Worm (Caenorhabditis elegans): ENCODE data around the gene C09F12.3.

C09F12.3 gene

ce11 chrX:11076491-11076890 lies 33.8 kb upstream of the C09F12.3 start, which contains the start of gene W04G3.12:
W04G3.12 (minus strand) TSS chrX:11076801.
- TF ChIP-seq elt-3 (tag; optimal IDR thresholded peaks at IDR 0.05) (no peak), ceh-16 (tag; optimal IDR thresholded peaks at IDR 0.05) (no peak), sma-9 (GFP tag; optimal IDR thresholded peaks at IDR 0.05) (no peak), sma-9 (tag; optimal IDR thresholded peaks at IDR 0.05) (no peak), ztf-4 (tag; optimal IDR thresholded peaks at IDR 0.05) (no peak), ama-1 (optimal IDR thresholded peaks at IDR 0.05) (no peak), snpc-4 (tag; optimal IDR thresholded peaks at IDR 0.05) (no peak)

DNA sequence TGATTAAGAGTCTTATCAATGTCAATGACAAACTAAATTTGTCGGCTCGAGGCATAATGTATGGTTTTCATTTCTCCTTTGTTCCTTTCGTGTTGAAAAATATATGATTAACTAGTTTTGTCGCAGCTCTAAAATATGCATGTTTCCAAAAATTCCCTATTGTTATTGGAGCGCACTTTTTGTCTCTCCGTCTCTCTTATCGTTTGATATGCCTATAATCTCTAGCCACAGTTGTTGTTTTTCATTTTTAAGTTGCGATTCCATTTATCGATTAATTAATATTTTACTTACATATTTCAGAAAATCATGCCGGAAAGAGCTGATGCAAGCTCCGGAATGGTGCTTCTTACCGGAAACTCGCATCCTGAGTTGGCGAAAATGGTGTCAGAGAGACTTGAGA lies 30.7 kb upstream of the C09F12.3 start, which contains the start of gene W04G3.5:
W04G3.5 (plus strand) TSS at position 301 of the 400 bp plus-strand sequence.
- TF ChIP-seq mbf-1 (tag; optimal IDR thresholded peaks at IDR 0.05): no peak
- no peak for TF ChIP-seq unc-55 (GFP tag; optimal IDR thresholded peaks at IDR 0.05)
- TF ChIP-seq dmd-4 (tag; optimal IDR thresholded peaks at IDR 0.05): no peak
- no peak for TF ChIP-seq skn-1 (tag; optimal IDR thresholded peaks at IDR 0.05)
- no peak for TF ChIP-seq alr-1 (tag; optimal IDR thresholded peaks at IDR 0.05)
- no peak for TF ChIP-seq snpc-4 (tag; optimal IDR thresholded peaks at IDR 0.05)
- TF ChIP-seq Y55F3AM.14 (GFP tag; optimal IDR thresholded peaks at IDR 0.05): no peak
- no peak for TF ChIP-seq ceh-82 (tag; optimal IDR thresholded peaks at IDR 0.05)

- no peak for TF ChIP-seq aly-2 (tag; optimal IDR thresholded peaks at IDR 0.05)
- no peak for TF ChIP-seq unc-62 (GFP tag; optimal IDR thresholded peaks at IDR 0.05)
- no peak for TF ChIP-seq Y55F3AM.14 (GFP tag; optimal IDR thresholded peaks at IDR 0.05)
Measured at ce11 chrX:11072701-11073100, 30.0 kb upstream of the C09F12.3 start.

DNA sequence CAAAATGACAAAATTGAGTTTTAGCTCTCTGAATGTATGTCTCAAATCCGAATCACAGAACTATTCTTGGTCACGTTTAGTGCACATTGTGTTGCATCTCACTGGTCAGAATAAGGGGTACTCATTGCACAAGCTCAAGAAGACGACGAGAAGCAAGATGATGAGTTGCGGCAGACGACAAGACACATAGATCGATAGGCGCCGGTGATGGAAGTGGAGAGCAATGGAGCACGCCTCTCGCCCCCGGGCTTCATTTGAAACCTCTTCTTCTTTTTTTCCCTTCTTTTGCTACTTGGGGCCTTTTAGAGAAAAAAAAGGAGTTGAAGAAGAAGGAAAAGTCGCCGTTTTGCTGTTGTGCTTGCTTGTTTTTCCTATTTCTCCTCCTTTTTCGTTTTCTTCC lies 25.7 kb upstream of the C09F12.3 start, which contains the start of gene apt-9:
apt-9 (plus strand) TSS at position 194 of the 400 bp plus-strand sequence.
- TF ChIP-seq sem-4 (tag; optimal IDR thresholded peaks at IDR 0.05) (no peak), fos-1 (tag; optimal IDR thresholded peaks at IDR 0.05) (no peak), ceh-82 (tag; optimal IDR thresholded peaks at IDR 0.05) (no peak), ceh-16 (tag; optimal IDR thresholded peaks at IDR 0.05) (no peak), nhr-129 (tag; optimal IDR thresholded peaks at IDR 0.05) (peak; percentile 54), snpc-4 (tag; optimal IDR thresholded peaks at IDR 0.05) (peak; percentile 23), dmd-4 (tag; optimal IDR thresholded peaks at IDR 0.05) (no peak), lin-13 (GFP tag; optimal IDR thresholded peaks at IDR 0.05) (no peak), nhr-25 (tag; optimal IDR thresholded peaks at IDR 0.05) (no peak), mab-5 (tag; optimal IDR thresholded peaks at IDR 0.05) (peak; percentile 8), nhr-11 (tag; optimal IDR thresholded peaks at IDR 0.05) (no peak), ztf-11 (tag; optimal IDR thresholded peaks at IDR 0.05) (no peak), lsy-2 (tag; optimal IDR thresholded peaks at IDR 0.05) (peak in 1 of 2 experiments; percentile 42), ztf-1 (GFP tag; conservative IDR thresholded peaks at IDR 0.05) (no peak), unc-62 (GFP tag; optimal IDR thresholded peaks at IDR 0.05) (no peak), nhr-237 (tag; optimal IDR thresholded peaks at IDR 0.05) (no peak), gmeb-1 (tag; optimal IDR thresholded peaks at IDR 0.05) (no peak), unc-39 (tag; optimal IDR thresholded peaks at IDR 0.05) (no peak), crh-2 (tag; optimal IDR thresholded peaks at IDR 0.05) (no peak), sma-3 (GFP tag; optimal IDR thresholded peaks at IDR 0.05) (no peak), nhr-23 (tag; optimal IDR thresholded peaks at IDR 0.05) (no peak), R02D3.7 (tag; optimal IDR thresholded peaks at IDR 0.05) (no peak), zag-1 (tag; optimal IDR thresholded peaks at IDR 0.05) (no peak), blmp-1 (tag; optimal IDR thresholded peaks at IDR 0.05; ENCODE audit: insufficient read depth) (no peak), sma-9 (GFP tag; optimal IDR thresholded peaks at IDR 0.05) (peak; percentile 22), sma-9 (tag; optimal IDR thresholded peaks at IDR 0.05) (no peak), C34F6.9 (tag; optimal IDR thresholded peaks at IDR 0.05) (peak; percentile 26), egl-27 (tag; optimal IDR thresholded peaks at IDR 0.05) (no peak), F13H6.1 (tag; optimal IDR thresholded peaks at IDR 0.05) (no peak), ztf-4 (tag; optimal IDR thresholded peaks at IDR 0.05) (no peak), aly-2 (tag; optimal IDR thresholded peaks at IDR 0.05) (no peak), ama-1 (optimal IDR thresholded peaks at IDR 0.05) (no peak), lin-11 (tag; optimal IDR thresholded peaks at IDR 0.05) (peak; percentile 16), nhr-10 (tag; optimal IDR thresholded peaks at IDR 0.05) (no peak), mbf-1 (tag; optimal IDR thresholded peaks at IDR 0.05) (no peak), peb-1 (tag; optimal IDR thresholded peaks at IDR 0.05) (no peak), nhr-6 (tag; optimal IDR thresholded peaks at IDR 0.05) (no peak), elt-1 (tag; optimal IDR thresholded peaks at IDR 0.05) (no peak), nhr-12 (tag; optimal IDR thresholded peaks at IDR 0.05) (no peak), nhr-77 (tag; optimal IDR thresholded peaks at IDR 0.05) (no peak), ZK546.5 (tag; optimal IDR thresholded peaks at IDR 0.05) (no peak), elt-3 (tag; optimal IDR thresholded peaks at IDR 0.05) (no peak), Y55F3AM.14 (GFP tag; optimal IDR thresholded peaks at IDR 0.05) (peak; percentile 31), mdl-1 (tag; optimal IDR thresholded peaks at IDR 0.05) (peak in 1 of 2 experiments; percentile 28), unc-55 (GFP tag; optimal IDR thresholded peaks at IDR 0.05) (peak; percentile 81), nhr-21 (tag; optimal IDR thresholded peaks at IDR 0.05) (no peak)

Data from whole organism, L2 larva.